Worm (Caenorhabditis elegans) whole organism, L4 larva: Measurements from ENCODE around the gene eri-9.

Source experiments
- F37D6.2 ChIP-seq: sonication (generic microtip); optimal IDR thresholded peaks from 2 replicates; lab custom pipeline; 2016; ENCODE audit warnings: mild to moderate bottlenecking, missing genetic modification characterization, missing compliant biosample characterization
- F49E8.2 ChIP-seq: sonication (generic microtip); optimal IDR thresholded peaks from 2 replicates; lab custom pipeline; 2016; ENCODE audit warnings: missing compliant biosample characterization, mild to moderate bottlenecking, missing genetic modification characterization, borderline replicate concordance
- R02D3.7 ChIP-seq: fragments of 150-350 bp; sonication (generic microtip); optimal IDR thresholded peaks from 3 replicates; lab custom pipeline; 2014; ENCODE audit warnings: missing biosample characterization, missing genetic modification characterization
- T20F7.1 ChIP-seq: fragments of 200-800 bp; sonication (Bioruptor generic); optimal IDR thresholded peaks from 2 replicates; lab custom pipeline; 2018; ENCODE audit warnings: mild to moderate bottlenecking, missing genetic modification characterization, missing compliant biosample characterization
- Y48G9A.11 ChIP-seq: fragments of 200-800 bp; sonication (Bioruptor generic); IDR thresholded peaks from 2 replicates; pipeline ENCODE4 v1.3.6; 2022; ENCODE audit warnings: missing genetic modification reagents, missing genetic modification characterization, missing compliant biosample characterization
- Y5F2A.4 ChIP-seq: fragments of 200-800 bp; sonication (Bioruptor generic); optimal IDR thresholded peaks from 2 replicates; lab custom pipeline; 2018; ENCODE audit warnings: mild to moderate bottlenecking, missing genetic modification characterization, missing compliant biosample characterization
- ZK337.2 ChIP-seq: fragments of 200-800 bp; sonication (Bioruptor generic); IDR thresholded peaks from 2 replicates; pipeline ENCODE4 v1.3.6; 2022; ENCODE audit warnings: missing genetic modification reagents, missing genetic modification characterization, missing compliant biosample characterization
- aha-1 ChIP-seq: fragments of 150-350 bp; peaks from one replicate; lab custom pipeline; 2014; ENCODE audit warnings: missing biosample characterization, missing genetic modification characterization
- ceh-28 ChIP-seq: fragments of 150-350 bp; optimal IDR thresholded peaks from 2 replicates; lab custom pipeline; 2014; ENCODE audit warnings: missing biosample characterization, missing genetic modification reagents, missing genetic modification characterization
- ceh-82 ChIP-seq: sonication (generic microtip); optimal IDR thresholded peaks from 2 replicates; lab custom pipeline; 2017; ENCODE audit warnings: missing biosample characterization, missing genetic modification characterization
- cey-2 ChIP-seq: sonication (generic microtip); optimal IDR thresholded peaks from 3 replicates; lab custom pipeline; 2017; ENCODE audit warnings: missing genetic modification characterization, mild to moderate bottlenecking, missing compliant biosample characterization, antibody characterized with exemption, borderline replicate concordance; ENCODE audit not compliant: insufficient read depth
- daf-12 ChIP-seq: fragments of 150-350 bp; optimal IDR thresholded peaks from 2 replicates; lab custom pipeline; 2014; ENCODE audit warnings: missing biosample characterization, missing genetic modification reagents, missing genetic modification characterization
- daf-16 ChIP-seq, 3 experiments: sonication (generic microtip); optimal IDR thresholded peaks; 2 replicates each; lab custom pipeline; 2016 to 2017; ENCODE audit warnings: missing genetic modification characterization in 3 of 3, missing genetic modification reagents in 3 of 3, mild to moderate bottlenecking in 2 of 3, missing compliant biosample characterization in 2 of 3, missing biosample characterization in 1 of 3, moderate library complexity in 1 of 3
- daf-8 ChIP-seq: fragments of 200-800 bp; sonication (Bioruptor generic); IDR thresholded peaks from 2 replicates; pipeline ENCODE4 v1.3.6; 2022; ENCODE audit warnings: missing genetic modification characterization, missing compliant biosample characterization
- dmd-6 ChIP-seq: fragments of 200-800 bp; sonication (Bioruptor generic); IDR thresholded peaks from 2 replicates; pipeline ENCODE4 v1.3.6; 2022; ENCODE audit warnings: missing genetic modification reagents, missing genetic modification characterization, missing compliant biosample characterization
- dmd-8 ChIP-seq: fragments of 200-800 bp; sonication (Bioruptor generic); IDR thresholded peaks from 2 replicates; pipeline ENCODE4 v1.3.6; 2022; ENCODE audit warnings: missing genetic modification characterization, missing compliant biosample characterization
- dmd-9 ChIP-seq: fragments of 200-800 bp; sonication (Bioruptor generic); IDR thresholded peaks from 2 replicates; pipeline ENCODE4 v1.3.6; 2022; ENCODE audit warnings: missing genetic modification reagents, missing genetic modification characterization, missing compliant biosample characterization
- dpl-1 ChIP-seq: fragments of 150-350 bp; optimal IDR thresholded peaks from 2 replicates; lab custom pipeline; 2014; ENCODE audit warnings: missing biosample characterization, missing genetic modification reagents, missing genetic modification characterization
- dve-1 ChIP-seq: sonication (generic microtip); optimal IDR thresholded peaks from 2 replicates; lab custom pipeline; 2017; ENCODE audit warnings: antibody characterized with exemption, mild to moderate bottlenecking, missing genetic modification characterization, missing compliant biosample characterization; ENCODE audit not compliant: insufficient read depth
- hif-1 ChIP-seq, 2 experiments: sonication (generic microtip); optimal IDR thresholded peaks; 2 replicates each; lab custom pipeline; 2016 to 2017; ENCODE audit warnings: missing compliant biosample characterization in 2 of 2, missing genetic modification characterization in 2 of 2, missing genetic modification reagents in 2 of 2, missing genotype in 2 of 2, mild to moderate bottlenecking in 1 of 2
- hlh-11 ChIP-seq: fragments of 200-800 bp; sonication (Bioruptor generic); optimal IDR thresholded peaks from 2 replicates; lab custom pipeline; 2018; ENCODE audit warnings: mild to moderate bottlenecking, missing genetic modification characterization, missing compliant biosample characterization
- lir-3 ChIP-seq: sonication (generic microtip); optimal IDR thresholded peaks from 2 replicates; lab custom pipeline; 2016; ENCODE audit warnings: mild to moderate bottlenecking, missing genetic modification characterization, missing compliant biosample characterization
- lsy-2 ChIP-seq, 2 experiments: fragments of 150-350 bp in 1 of 2; sonication (generic microtip) in 1 of 2; optimal IDR thresholded peaks; 2 replicates each; lab custom pipeline; 2014 to 2017; ENCODE audit warnings: missing biosample characterization in 2 of 2, missing genetic modification characterization in 2 of 2
- madf-5 ChIP-seq, 2 experiments: fragments of 200-800 bp; sonication (Bioruptor generic); IDR thresholded peaks; 2 replicates each; pipeline ENCODE4 v1.3.6; 2022; ENCODE audit warnings: missing compliant biosample characterization in 2 of 2, missing genetic modification characterization in 2 of 2
- mep-1 ChIP-seq: fragments of 150-350 bp; sonication (generic microtip); optimal IDR thresholded peaks from 3 replicates; lab custom pipeline; 2014; ENCODE audit warnings: missing biosample characterization, missing genetic modification characterization
- mes-2 ChIP-seq: sonication (generic microtip); optimal IDR thresholded peaks from 2 replicates; lab custom pipeline; 2016; ENCODE audit warnings: missing genotype, mild to moderate bottlenecking, missing genetic modification characterization, missing compliant biosample characterization; ENCODE audit not compliant: poor library complexity, severe bottlenecking
- nhr-237 ChIP-seq: sonication (generic microtip); optimal IDR thresholded peaks from 2 replicates; lab custom pipeline; 2017; ENCODE audit warnings: missing biosample characterization, missing genetic modification characterization
- nhr-28 ChIP-seq: fragments of 150-350 bp; optimal IDR thresholded peaks from 2 replicates; lab custom pipeline; 2014; ENCODE audit warnings: missing biosample characterization, missing genetic modification characterization
- nhr-42 ChIP-seq: fragments of 200-800 bp; sonication (Bioruptor generic); IDR thresholded peaks from 2 replicates; pipeline ENCODE4 v1.3.6; 2022; ENCODE audit warnings: missing genetic modification characterization, missing compliant biosample characterization
- nhr-6 ChIP-seq: fragments of 150-350 bp; optimal IDR thresholded peaks from 2 replicates; lab custom pipeline; 2014; ENCODE audit warnings: missing biosample characterization, missing genetic modification characterization
- pha-4 ChIP-seq, 2 experiments: fragments of 150-350 bp in 1 of 2; fragments of 200-800 bp in 1 of 2; sonication (Bioruptor generic) in 1 of 2; IDR thresholded peaks in 1 of 2; optimal IDR thresholded peaks in 1 of 2; 2 replicates each; pipeline versions ENCODE4 v1.3.6 to Lab custom; 2014 to 2022; ENCODE audit warnings: missing genetic modification characterization in 2 of 2, missing genetic modification reagents in 2 of 2, missing biosample characterization in 1 of 2, missing compliant biosample characterization in 1 of 2
- rbr-2 ChIP-seq: sonication (generic microtip); optimal IDR thresholded peaks from 2 replicates; lab custom pipeline; 2016; ENCODE audit warnings: missing genotype, missing genetic modification characterization, missing compliant biosample characterization
- saeg-2 ChIP-seq: fragments of 200-800 bp; sonication (Bioruptor generic); IDR thresholded peaks from 2 replicates; pipeline ENCODE4 v1.3.6; 2022; ENCODE audit warnings: missing genetic modification reagents, missing genetic modification characterization, missing compliant biosample characterization
- sdz-12 ChIP-seq: fragments of 200-800 bp; sonication (Bioruptor generic); optimal IDR thresholded peaks from 2 replicates; lab custom pipeline; 2018; ENCODE audit warnings: mild to moderate bottlenecking, missing genetic modification characterization, missing compliant biosample characterization
- unc-130 ChIP-seq: sonication (generic microtip); optimal IDR thresholded peaks from 2 replicates; lab custom pipeline; 2016; ENCODE audit warnings: missing genetic modification reagents, missing genetic modification characterization, missing compliant biosample characterization
- zfp-2 ChIP-seq: sonication (generic microtip); optimal IDR thresholded peaks from 2 replicates; lab custom pipeline; 2016; ENCODE audit warnings: mild to moderate bottlenecking, missing genetic modification characterization, missing compliant biosample characterization
- ztf-11 ChIP-seq: fragments of 150-350 bp; optimal IDR thresholded peaks from 2 replicates; lab custom pipeline; 2014; ENCODE audit warnings: missing biosample characterization, missing genetic modification characterization

Gene eri-9

ce11 chrIII:4909938-4910337 lies 22.3 kb upstream of the eri-9 start, which contains the start of gene F26F4.12:
TSS of gene F26F4.12 (minus strand) at chrIII:4910038.
- TF ChIP-seq hif-1 (tag; optimal IDR thresholded peaks at IDR 0.05; lab: Kevin White, UChicago) (no peak), nhr-6 (tag; lab: Kevin White, UChicago) (no peak), R02D3.7 (tag; lab: Kevin White, UChicago) (no peak), nhr-237 (no peak), daf-12 (no peak), lir-3 (tag; lab: Kevin White, UChicago) (no peak), ceh-28 (tag; lab: Kevin White, UChicago) (no peak), pha-4 (GFP tag; IDR thresholded peaks at IDR 0.05; lab: Robert Waterston, UW) (no peak), pha-4 (tag; optimal IDR thresholded peaks at IDR 0.05; lab: Kevin White, UChicago) (no peak), dmd-8 (GFP tag; lab: Robert Waterston, UW) (no peak), dmd-9 (GFP tag; lab: Robert Waterston, UW) (no peak), T20F7.1 (GFP tag; lab: Kevin White, UChicago) (no peak), madf-5 (GFP tag; IDR thresholded peaks at IDR 0.05; lab: Robert Waterston, UW) (no peak)

ce11 chrIII:4910956-4911355 lies 21.3 kb upstream of the eri-9 start, which contains the start of gene F26F4.2:
TSS of gene F26F4.2 (plus strand) at chrIII:4911256.
- TF ChIP-seq saeg-2 (GFP tag; lab: Robert Waterston, UW) = no peak
- TF ChIP-seq cey-2 = no peak
- TF ChIP-seq ceh-82 (tag; lab: Kevin White, UChicago) = no peak
- TF ChIP-seq zfp-2 = no peak
- TF ChIP-seq dpl-1 (GFP tag; lab: Kevin White, UChicago) = no peak
- TF ChIP-seq F37D6.2 (tag; lab: Kevin White, UChicago) = no peak
- no peak for TF ChIP-seq ztf-11
- no peak for TF ChIP-seq daf-8 (GFP tag; lab: Robert Waterston, UW)
- TF ChIP-seq nhr-42 (GFP tag; lab: Robert Waterston, UW) = no peak

- TF ChIP-seq ZK337.2 (peak; percentile 73), unc-130 (GFP tag; lab: Kevin White, UChicago) (peak; percentile 86), nhr-28 (tag; lab: Kevin White, UChicago) (peak; percentile 8), dmd-6 (GFP tag; lab: Robert Waterston, UW) (peak; percentile 19; the same call in 1 of the 2 replicates), F49E8.2 (tag; lab: Kevin White, UChicago) (peak; percentile 4), hif-1 (tag; optimal IDR thresholded peaks at IDR 0.05; lab: Kevin White, UChicago) (peak in 1 of 2 experiments; percentile 70), aha-1 (tag; lab: Kevin White, UChicago) (peak; percentile 86), lsy-2 (tag; optimal IDR thresholded peaks at IDR 0.05; lab: Kevin White, UChicago) (peak in 1 of 2 experiments; percentile 74), mep-1 (tag; lab: Kevin White, UChicago) (peak; percentile 38), dpl-1 (GFP tag; lab: Kevin White, UChicago) (peak; percentile 78), sdz-12 (GFP tag; lab: Kevin White, UChicago) (no peak), dmd-9 (GFP tag; lab: Robert Waterston, UW) (0 out of 2 replicates have a peak, but pooled peaks have one; percentile 37), daf-16 (GFP tag; optimal IDR thresholded peaks at IDR 0.05; lab: Kevin White, UChicago) (no peak), daf-16 (tag; optimal IDR thresholded peaks at IDR 0.05; lab: Kevin White, UChicago) (peak; percentile 33), Y5F2A.4 (GFP tag; lab: Kevin White, UChicago) (no peak), hlh-11 (peak; percentile 3), pha-4 (GFP tag; IDR thresholded peaks at IDR 0.05; lab: Robert Waterston, UW) (no peak), pha-4 (tag; optimal IDR thresholded peaks at IDR 0.05; lab: Kevin White, UChicago) (no peak), Y48G9A.11 (GFP tag; lab: Robert Waterston, UW) (0 out of 2 replicates have a peak, but pooled peaks have one; percentile 15), madf-5 (GFP tag; IDR thresholded peaks at IDR 0.05; lab: Robert Waterston, UW) (no peak), rbr-2 (peak; percentile 32), mes-2 (tag; lab: Kevin White, UChicago) (peak; percentile 97), nhr-42 (GFP tag; lab: Robert Waterston, UW) (no peak), dve-1 (tag; lab: Kevin White, UChicago) (peak; percentile 44)
Observed at ce11 chrIII:4912317-4912716, 19.9 kb upstream of the eri-9 start, which contains the start of the genes F26F4.9 and cee-1. TSS of gene F26F4.9 (minus strand) at chrIII:4912521. TSS of gene cee-1 (plus strand) at chrIII:4912699.
